Worm (Caenorhabditis elegans): ENCODE measurements around the gene C32H11.3.

C32H11.3 gene

DNA sequence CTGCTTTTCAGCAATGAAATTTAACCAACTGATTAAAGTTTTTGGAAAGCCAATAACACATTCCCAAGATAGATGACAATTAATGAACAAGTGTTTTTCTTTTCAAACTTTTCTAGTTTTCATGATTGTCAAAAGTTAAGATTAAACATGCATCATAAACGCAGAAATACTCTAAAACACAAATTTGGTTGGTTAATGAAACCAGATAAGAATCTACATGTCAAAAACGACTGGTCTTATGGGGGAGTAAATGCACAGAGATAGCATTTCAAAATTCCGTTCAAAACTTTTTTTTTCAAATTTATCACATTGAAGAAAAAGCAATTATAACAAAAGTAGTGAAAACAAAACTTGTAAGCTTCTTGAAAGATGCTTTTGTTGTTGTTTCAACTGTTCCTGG lies 14.7 kb upstream of the C32H11.3 start:
- no peak for TF ChIP-seq ceh-18 (tag; optimal IDR thresholded peaks at IDR 0.05)
- TF ChIP-seq madf-2 (tag; optimal IDR thresholded peaks at IDR 0.05) = no peak
- TF ChIP-seq mec-3 (tag; optimal IDR thresholded peaks at IDR 0.05; ENCODE audit: borderline replicate concordance) = no peak
- TF ChIP-seq fkh-10 (GFP tag; optimal IDR thresholded peaks at IDR 0.05) = no peak
- no peak for TF ChIP-seq sox-2 (GFP tag; IDR thresholded peaks at IDR 0.05)
- no peak for TF ChIP-seq ceh-34 (tag; optimal IDR thresholded peaks at IDR 0.05)
- TF ChIP-seq ceh-24 (tag; optimal IDR thresholded peaks at IDR 0.05) = no peak
- no peak for TF ChIP-seq ets-4 (tag; optimal IDR thresholded peaks at IDR 0.05)
- no peak for TF ChIP-seq npax-4 (tag; optimal IDR thresholded peaks at IDR 0.05)
- no peak for TF ChIP-seq hlh-13 (GFP tag; optimal IDR thresholded peaks at IDR 0.05)
- TF ChIP-seq ceh-48 (tag; optimal IDR thresholded peaks at IDR 0.05) = no peak
- TF ChIP-seq gmeb-2 (tag; optimal IDR thresholded peaks at IDR 0.05) = no peak
- no peak for TF ChIP-seq pha-4 (tag; optimal IDR thresholded peaks at IDR 0.05)
- no peak for TF ChIP-seq eyg-1 (tag; optimal IDR thresholded peaks at IDR 0.05)
- no peak for TF ChIP-seq hlh-30 (tag; optimal IDR thresholded peaks at IDR 0.05; ENCODE audit: insufficient read depth)

DNA sequence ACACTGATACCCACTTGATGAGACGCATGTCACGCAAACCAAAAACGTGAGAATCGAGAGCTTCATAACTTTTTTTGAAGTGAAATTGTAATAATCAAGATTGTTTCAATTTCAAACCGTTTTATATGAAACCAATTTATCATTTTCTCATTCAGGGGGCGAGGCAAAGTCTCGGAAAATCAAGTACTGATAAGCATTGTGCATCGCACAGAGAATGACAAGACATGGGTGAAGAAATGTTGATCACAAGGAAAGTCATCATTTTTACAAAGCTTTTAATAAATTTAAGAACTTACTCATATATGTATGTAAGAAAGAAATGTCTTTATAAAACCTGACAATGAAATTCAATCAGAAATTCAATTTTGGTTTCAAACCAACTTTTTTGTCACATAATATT lies 11.8 kb upstream of the C32H11.3 start, which contains the start of gene K08D8.3:
K08D8.3 (minus strand) TSS at position 131 of the 400 bp plus-strand sequence.
- no peak for TF ChIP-seq C38D4.7 (GFP tag; optimal IDR thresholded peaks at IDR 0.05)
- no peak for TF ChIP-seq lin-11 (tag; optimal IDR thresholded peaks at IDR 0.05)
- no peak for TF ChIP-seq npax-4 (tag; optimal IDR thresholded peaks at IDR 0.05)
- no peak for TF ChIP-seq ama-1 (optimal IDR thresholded peaks at IDR 0.05)
- no peak for TF ChIP-seq fax-1 (tag; optimal IDR thresholded peaks at IDR 0.05)
- TF ChIP-seq ceh-30 (tag; optimal IDR thresholded peaks at IDR 0.05) = no peak
- no peak for TF ChIP-seq lim-6 (tag; optimal IDR thresholded peaks at IDR 0.05)
- no peak for TF ChIP-seq ceh-22 (tag; optimal IDR thresholded peaks at IDR 0.05)
- TF ChIP-seq elt-4 (tag; optimal IDR thresholded peaks at IDR 0.05) = no peak
- no peak for TF ChIP-seq pat-9 (tag; optimal IDR thresholded peaks at IDR 0.05)

DNA sequence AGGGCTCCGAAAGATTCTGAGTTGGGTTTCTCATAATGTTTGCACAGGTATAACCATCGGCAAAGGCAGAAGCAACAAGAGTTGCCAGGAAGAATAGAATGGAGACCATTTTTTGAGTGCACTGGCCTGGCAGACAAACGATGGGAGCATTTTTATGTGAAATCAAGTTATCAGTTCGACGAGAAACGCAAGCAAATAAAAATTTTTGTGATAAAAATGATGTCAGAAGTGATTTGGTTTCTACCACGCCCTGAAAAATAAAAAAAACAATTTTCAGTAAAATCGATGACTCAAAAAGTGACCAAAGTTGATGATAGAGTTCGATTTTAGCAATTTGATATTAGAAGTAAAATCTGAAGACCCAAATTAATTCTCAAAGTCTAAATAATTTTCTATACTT lies 8.5 kb upstream of the C32H11.3 start, which contains the start of gene K08D8.4:
K08D8.4 (minus strand) TSS at position 128 of the 400 bp plus-strand sequence.
- TF ChIP-seq C08G9.2 (tag; optimal IDR thresholded peaks at IDR 0.05) = no peak
- TF ChIP-seq elt-2 (tag; optimal IDR thresholded peaks at IDR 0.05) = peak; percentile 15

DNA sequence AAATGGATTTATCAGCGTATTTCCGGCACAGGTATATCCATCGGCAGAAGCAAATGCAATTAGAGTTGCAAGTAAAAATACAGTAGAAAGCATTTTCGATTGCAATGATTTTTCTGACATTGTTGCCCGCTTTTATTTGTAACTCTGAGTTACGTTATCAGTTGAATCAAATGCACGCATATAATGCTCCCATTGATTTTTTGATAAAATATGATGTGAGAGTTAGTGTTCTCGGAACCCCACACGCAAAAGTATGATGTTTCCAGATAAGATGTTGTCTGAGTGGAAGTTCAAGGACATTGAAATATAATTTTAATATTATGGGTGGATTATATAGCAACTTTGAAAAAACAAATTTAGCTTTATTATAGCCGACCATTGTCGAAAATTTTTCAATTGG lies 6.4 kb upstream of the C32H11.3 start, which contains the start of gene K08D8.5:
K08D8.5 (minus strand) TSS at position 140 of the 400 bp plus-strand sequence.
- no peak for TF ChIP-seq lin-11 (tag; optimal IDR thresholded peaks at IDR 0.05)
- TF ChIP-seq elt-2 (tag; optimal IDR thresholded peaks at IDR 0.05) = peak; percentile 39

DNA sequence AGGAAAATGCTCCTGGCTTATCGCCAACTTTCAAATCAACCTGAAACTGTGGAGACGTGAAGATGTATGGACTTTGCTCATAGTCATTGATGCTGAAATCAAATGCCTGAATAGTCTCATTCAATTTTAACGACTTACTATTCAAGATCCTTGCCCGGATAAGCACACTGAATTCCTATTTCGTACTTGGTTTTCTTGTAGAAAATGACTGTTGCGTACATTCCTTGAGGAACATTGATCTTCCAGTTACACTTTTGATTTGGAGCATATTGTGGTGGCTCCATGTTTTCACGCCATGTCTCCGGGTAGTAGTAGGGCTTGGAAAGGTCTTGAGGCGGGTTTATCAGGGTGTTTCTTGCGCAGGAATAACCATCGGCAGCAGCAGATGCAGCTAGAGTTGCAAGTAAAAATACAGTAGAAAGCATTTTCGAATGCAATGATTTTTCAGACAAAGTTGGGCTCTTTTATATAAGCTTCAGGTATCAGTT lies 3.8 kb upstream of the C32H11.3 start, which contains the start of gene irg-6:
irg-6 (minus strand) TSS at position 438 of the 488 bp plus-strand sequence.
- TF ChIP-seq mec-3 (tag; optimal IDR thresholded peaks at IDR 0.05; ENCODE audit: borderline replicate concordance) = no peak
- no peak for TF ChIP-seq npax-4 (tag; optimal IDR thresholded peaks at IDR 0.05)
- TF ChIP-seq K09A11.1 (tag; optimal IDR thresholded peaks at IDR 0.05; ENCODE audit: insufficient read depth) = no peak
- no peak for TF ChIP-seq ceh-19 (GFP tag; optimal IDR thresholded peaks at IDR 0.05)
- no peak for TF ChIP-seq ceh-14 (tag; optimal IDR thresholded peaks at IDR 0.05)
- no peak for TF ChIP-seq ceh-22 (tag; optimal IDR thresholded peaks at IDR 0.05)
- TF ChIP-seq Y22D7AL.16 (tag; optimal IDR thresholded peaks at IDR 0.05) = no peak
- TF ChIP-seq lim-6 (tag; optimal IDR thresholded peaks at IDR 0.05) = no peak
- TF ChIP-seq tbx-2 (tag; optimal IDR thresholded peaks at IDR 0.05) = no peak
- no peak for TF ChIP-seq che-1 (tag; optimal IDR thresholded peaks at IDR 0.05)
- no peak for TF ChIP-seq pha-2 (tag; optimal IDR thresholded peaks at IDR 0.05)
